Worm (Caenorhabditis elegans): ENCODE results near the gene srh-283.

srh-283 gene

DNA sequence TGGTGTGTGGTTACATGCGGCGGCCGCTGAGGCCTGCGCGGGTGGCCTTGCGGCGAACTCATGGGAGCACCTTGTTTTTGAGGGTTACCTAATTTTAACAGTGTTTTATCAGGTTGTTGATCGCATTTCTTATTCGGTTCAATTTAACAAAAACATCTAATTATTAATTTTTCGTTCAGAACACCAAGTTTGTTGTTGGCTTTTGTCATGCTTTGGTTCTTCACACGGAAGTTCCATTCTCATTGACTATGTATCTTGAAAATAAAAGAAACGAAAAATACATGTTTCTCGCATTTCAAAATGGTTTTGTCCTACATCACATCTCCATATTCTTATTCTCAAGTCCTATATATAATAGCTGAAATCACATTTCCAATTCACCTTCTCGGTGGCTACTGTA is 25.0 kb downstream of the srh-283 start, which contains the start of gene srh-290:
Gene srh-290, plus strand, starts transcription at position 301 of the 400 bp plus-strand sequence.
- TF ChIP-seq zip-5 (tag; optimal IDR thresholded peaks at IDR 0.05): no peak
- TF ChIP-seq gmeb-2 (tag; optimal IDR thresholded peaks at IDR 0.05): no peak
- TF ChIP-seq hlh-15 (tag; optimal IDR thresholded peaks at IDR 0.05): no peak
- TF ChIP-seq fkh-6 (tag; optimal IDR thresholded peaks at IDR 0.05): no peak
- no peak for TF ChIP-seq pat-9 (tag; optimal IDR thresholded peaks at IDR 0.05)
- TF ChIP-seq ztf-16 (tag; optimal IDR thresholded peaks at IDR 0.05): no peak
- no peak for TF ChIP-seq tbx-7 (tag; optimal IDR thresholded peaks at IDR 0.05)
- no peak for TF ChIP-seq ceh-9 (tag; optimal IDR thresholded peaks at IDR 0.05)
- no peak for TF ChIP-seq elt-4 (tag; optimal IDR thresholded peaks at IDR 0.05)
- no peak for TF ChIP-seq nhr-232 (tag; optimal IDR thresholded peaks at IDR 0.05)
- no peak for TF ChIP-seq ref-2 (tag; optimal IDR thresholded peaks at IDR 0.05)
- TF ChIP-seq ceh-45 (GFP tag; IDR thresholded peaks at IDR 0.05): no peak
- TF ChIP-seq fax-1 (tag; optimal IDR thresholded peaks at IDR 0.05): no peak
- no peak for TF ChIP-seq nfya-1 (tag; optimal IDR thresholded peaks at IDR 0.05)

DNA sequence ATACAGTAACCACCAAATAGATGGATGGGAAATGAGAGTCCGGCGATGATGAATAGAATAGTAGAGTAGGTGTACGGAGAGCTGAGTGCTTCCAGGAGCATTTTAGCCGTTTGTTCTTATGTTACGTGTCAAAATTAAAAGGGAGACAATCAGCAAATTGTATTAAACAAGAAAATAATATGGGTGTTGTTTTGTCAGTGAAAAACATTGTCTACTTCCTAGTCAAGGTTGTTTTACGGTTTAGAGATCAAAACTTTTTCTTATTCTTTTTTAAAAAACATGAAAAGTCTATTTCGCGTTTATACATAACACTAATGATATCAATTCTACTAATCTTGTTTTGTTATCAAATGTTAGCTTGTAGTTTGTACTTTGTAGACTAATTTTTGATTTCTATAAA is 28.8 kb downstream of the srh-283 start, which contains the start of gene srh-289:
Gene srh-289, minus strand, starts transcription at position 101 of the 400 bp plus-strand sequence.
- TF ChIP-seq zip-5 (tag; optimal IDR thresholded peaks at IDR 0.05): no peak
- TF ChIP-seq ceh-2 (tag; optimal IDR thresholded peaks at IDR 0.05): no peak
- no peak for TF ChIP-seq syd-9 (tag; optimal IDR thresholded peaks at IDR 0.05)
- TF ChIP-seq nhr-232 (tag; optimal IDR thresholded peaks at IDR 0.05): no peak
- no peak for TF ChIP-seq npax-4 (tag; optimal IDR thresholded peaks at IDR 0.05)
- TF ChIP-seq eyg-1 (tag; optimal IDR thresholded peaks at IDR 0.05): no peak
- no peak for TF ChIP-seq rnt-1 (tag; optimal IDR thresholded peaks at IDR 0.05)
- no peak for TF ChIP-seq elt-4 (tag; optimal IDR thresholded peaks at IDR 0.05)
- TF ChIP-seq ref-2 (tag; optimal IDR thresholded peaks at IDR 0.05): no peak
- no peak for TF ChIP-seq pag-3 (tag; optimal IDR thresholded peaks at IDR 0.05; ENCODE audit: borderline replicate concordance)
- no peak for TF ChIP-seq gmeb-2 (tag; optimal IDR thresholded peaks at IDR 0.05)
- TF ChIP-seq T23F11.4 (GFP tag; optimal IDR thresholded peaks at IDR 0.05): no peak
- TF ChIP-seq hlh-30 (tag; optimal IDR thresholded peaks at IDR 0.05; ENCODE audit: insufficient read depth): no peak
- no peak for TF ChIP-seq ahr-1 (tag; optimal IDR thresholded peaks at IDR 0.05)
- TF ChIP-seq hlh-8 (tag; optimal IDR thresholded peaks at IDR 0.05): no peak

DNA sequence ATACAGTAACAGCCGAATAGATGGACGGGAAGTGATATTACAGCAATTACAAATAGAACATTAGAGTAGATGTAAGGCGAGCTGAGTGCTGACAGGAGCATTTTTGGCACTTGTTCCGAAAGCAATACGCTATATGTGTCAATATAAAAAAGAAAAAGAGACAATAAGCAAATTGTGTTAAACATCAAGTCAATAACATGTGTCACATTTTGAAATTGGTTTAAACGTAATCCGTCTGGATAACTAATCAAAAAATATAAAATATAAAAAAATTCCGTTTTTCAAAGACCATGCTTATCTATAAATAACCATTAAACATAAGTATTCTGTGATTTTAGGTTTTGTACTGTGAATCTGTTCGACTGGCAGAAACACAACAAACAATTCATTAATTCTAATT is 30.5 kb downstream of the srh-283 start, which contains the start of gene srh-288:
Gene srh-288, minus strand, starts transcription at position 101 of the 400 bp plus-strand sequence.
- TF ChIP-seq fkh-6 (tag; optimal IDR thresholded peaks at IDR 0.05) (no peak), dve-1 (tag; optimal IDR thresholded peaks at IDR 0.05) (no peak), ahr-1 (tag; optimal IDR thresholded peaks at IDR 0.05) (no peak), pax-1 (tag; optimal IDR thresholded peaks at IDR 0.05) (no peak), rnt-1 (tag; optimal IDR thresholded peaks at IDR 0.05) (no peak), ceh-48 (tag; optimal IDR thresholded peaks at IDR 0.05) (no peak), fkh-10 (GFP tag; optimal IDR thresholded peaks at IDR 0.05) (no peak)

DNA sequence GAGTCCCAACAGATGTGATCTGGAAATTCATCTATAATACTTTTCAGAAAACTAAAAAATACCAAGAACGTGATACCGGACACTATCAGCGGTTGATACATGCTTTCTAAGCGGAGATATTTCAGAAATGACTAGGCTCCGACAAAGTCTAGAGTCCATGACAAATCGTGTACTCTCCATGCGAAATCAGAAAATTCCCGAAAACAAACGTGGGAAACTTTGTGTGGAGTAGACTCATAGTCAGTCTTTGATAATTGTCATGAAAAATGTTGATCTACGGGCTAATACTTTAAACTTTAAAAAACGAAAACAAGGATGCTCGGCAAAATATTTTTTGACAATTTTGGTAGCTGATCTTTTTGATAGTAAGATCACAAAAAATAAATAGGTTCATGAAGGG is 33.6 kb downstream of the srh-283 start, which contains the start of gene srx-18:
Gene srx-18, minus strand, starts transcription at position 101 of the 400 bp plus-strand sequence.
- TF ChIP-seq unc-55 (GFP tag; optimal IDR thresholded peaks at IDR 0.05): no peak
- TF ChIP-seq ceh-30 (tag; optimal IDR thresholded peaks at IDR 0.05): no peak
- TF ChIP-seq sox-2 (GFP tag; IDR thresholded peaks at IDR 0.05): no peak
- no peak for TF ChIP-seq ref-2 (tag; optimal IDR thresholded peaks at IDR 0.05)
- TF ChIP-seq nhr-11 (tag; optimal IDR thresholded peaks at IDR 0.05): no peak
- TF ChIP-seq T23F11.4 (GFP tag; optimal IDR thresholded peaks at IDR 0.05): no peak
- TF ChIP-seq ztf-16 (tag; optimal IDR thresholded peaks at IDR 0.05): no peak
- TF ChIP-seq hlh-6 (tag; optimal IDR thresholded peaks at IDR 0.05): no peak
- no peak for TF ChIP-seq hlh-30 (tag; optimal IDR thresholded peaks at IDR 0.05; ENCODE audit: insufficient read depth)
- TF ChIP-seq gmeb-2 (tag; optimal IDR thresholded peaks at IDR 0.05): no peak
- no peak for TF ChIP-seq unc-42 (tag; optimal IDR thresholded peaks at IDR 0.05)
- no peak for TF ChIP-seq C08G9.2 (tag; optimal IDR thresholded peaks at IDR 0.05)
- TF ChIP-seq ceh-19 (GFP tag; optimal IDR thresholded peaks at IDR 0.05): no peak
- no peak for TF ChIP-seq ceh-34 (tag; optimal IDR thresholded peaks at IDR 0.05)
- TF ChIP-seq mec-3 (tag; optimal IDR thresholded peaks at IDR 0.05; ENCODE audit: borderline replicate concordance): no peak
- no peak for TF ChIP-seq ceh-48 (tag; optimal IDR thresholded peaks at IDR 0.05)
- no peak for TF ChIP-seq elt-4 (tag; optimal IDR thresholded peaks at IDR 0.05)
- no peak for TF ChIP-seq ets-4 (tag; optimal IDR thresholded peaks at IDR 0.05)
- no peak for TF ChIP-seq lin-11 (tag; optimal IDR thresholded peaks at IDR 0.05)
- TF ChIP-seq sox-4 (tag; optimal IDR thresholded peaks at IDR 0.05): no peak

Measured in whole organism, late embryonic.